Fruit fly (Drosophila melanogaster) whole organism, larva: ENCODE data around the gene CG16965.

Experiments used
- noc ChIP-seq: fragments of 200-800 bp; sonication (Bioruptor generic); optimal IDR thresholded peaks from 3 replicates; lab custom pipeline; 2019; ENCODE audit warnings: missing biosample characterization, mild to moderate bottlenecking, missing genetic modification characterization, moderate library complexity

The CG16965 gene

DNA sequence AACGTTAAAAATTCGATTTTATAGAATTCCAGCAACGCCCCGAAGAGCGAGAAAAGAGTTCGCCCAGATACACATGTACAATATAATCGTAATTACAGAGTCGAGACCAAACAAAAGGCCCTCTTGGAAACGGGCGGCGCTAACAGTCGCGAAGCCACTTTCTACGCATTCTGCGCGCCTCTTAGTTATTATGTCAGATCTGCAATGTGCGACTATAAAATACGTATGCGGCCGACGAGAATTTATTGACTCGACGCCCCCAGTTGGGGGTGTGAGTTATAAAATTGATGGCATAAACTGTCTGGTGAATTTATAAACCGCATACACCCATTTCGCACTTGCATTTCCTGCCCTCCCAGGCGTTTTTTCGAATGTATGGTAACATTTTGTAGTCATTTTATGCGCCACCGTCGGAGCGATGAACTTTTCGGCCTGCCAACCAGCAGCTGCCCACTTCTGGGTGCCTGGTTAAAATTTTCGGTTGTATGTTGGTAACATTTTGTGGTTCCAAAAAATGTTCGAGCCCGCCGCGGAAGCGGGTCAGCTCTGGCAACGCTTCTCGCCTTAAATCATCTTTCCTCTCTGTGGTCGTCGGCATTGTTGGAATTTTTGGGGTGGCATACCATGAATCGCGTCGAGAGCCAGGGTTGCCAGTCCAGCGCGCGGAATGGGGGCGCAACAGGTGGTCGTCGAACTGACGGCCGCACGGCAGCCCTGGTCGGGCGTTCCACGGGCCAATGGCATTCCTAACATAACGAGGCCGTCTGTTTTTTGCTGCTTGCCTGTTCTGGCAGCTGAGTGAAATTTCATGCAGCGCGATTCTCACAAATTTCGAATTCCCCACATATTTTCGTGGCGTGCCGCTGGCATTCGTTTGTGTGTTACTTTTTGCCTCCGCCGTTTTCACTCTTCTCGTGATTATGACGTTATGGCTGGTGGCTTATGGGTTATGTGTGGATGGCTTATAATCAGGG lies 30.6 kb downstream of the CG16965 start:
- TF ChIP-seq noc (tag; lab: Kevin White, UChicago), result peak; percentile 95

- no peak for TF ChIP-seq noc (tag; lab: Kevin White, UChicago)
These were observed 31.9 kb downstream of the CG16965 start for dm6 chr2L:12013243-12013642.

DNA sequence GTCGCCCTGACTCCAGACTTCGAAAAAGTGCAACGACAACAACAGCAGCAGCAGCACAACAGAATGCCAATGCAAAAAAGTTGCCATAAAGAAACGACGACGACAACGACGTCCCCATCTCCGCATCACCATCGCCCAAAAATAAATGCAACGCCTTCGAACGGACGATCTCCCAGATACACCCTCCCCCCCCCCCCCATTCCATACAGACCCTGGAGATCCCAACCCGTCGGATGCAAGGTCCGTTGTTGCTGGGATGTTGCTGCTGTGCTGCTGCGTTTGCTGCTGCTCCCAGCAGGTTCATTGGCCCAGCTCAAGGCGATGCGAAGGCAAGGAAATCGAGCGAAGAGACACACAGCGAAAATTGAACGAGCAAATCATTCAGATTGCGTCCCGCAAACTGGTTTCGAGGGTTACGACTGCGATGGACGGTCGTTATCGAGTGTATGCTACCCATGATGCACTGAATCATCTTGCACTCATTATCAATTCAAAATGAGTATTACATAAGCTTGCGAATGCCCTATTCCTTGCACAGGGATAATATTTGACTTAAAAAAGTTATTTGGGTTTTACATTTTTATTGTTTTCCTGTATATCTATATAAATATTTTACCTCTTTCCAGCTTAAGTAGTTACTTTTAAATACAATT lies 32.5 kb downstream of the CG16965 start:
- TF ChIP-seq noc (tag; lab: Kevin White, UChicago), result no peak

DNA sequence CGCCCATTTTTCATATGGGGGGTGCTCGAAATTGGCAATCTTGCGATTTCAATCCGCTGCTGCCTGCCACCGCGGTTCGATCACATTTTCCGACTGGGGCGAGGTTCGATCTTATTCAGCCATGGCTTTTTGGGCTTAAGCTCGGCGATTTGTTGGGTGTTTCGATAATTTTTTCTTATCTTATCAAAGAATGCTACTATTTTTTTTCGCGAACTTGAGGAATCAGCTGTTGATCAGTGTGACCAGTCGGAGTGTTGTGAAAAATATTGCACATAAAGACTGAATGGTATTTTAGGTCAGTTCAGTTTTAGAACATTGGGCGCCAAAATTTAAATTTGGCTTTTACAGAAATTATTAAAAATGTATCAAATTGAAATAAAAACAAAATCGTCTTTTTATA lies 39.3 kb downstream of the CG16965 start, which contains the start of gene Wdr81:
TSS of gene Wdr81 (minus strand) at position 226 of the 400 bp plus-strand sequence.
- TF ChIP-seq noc (tag; lab: Kevin White, UChicago), result no peak

DNA sequence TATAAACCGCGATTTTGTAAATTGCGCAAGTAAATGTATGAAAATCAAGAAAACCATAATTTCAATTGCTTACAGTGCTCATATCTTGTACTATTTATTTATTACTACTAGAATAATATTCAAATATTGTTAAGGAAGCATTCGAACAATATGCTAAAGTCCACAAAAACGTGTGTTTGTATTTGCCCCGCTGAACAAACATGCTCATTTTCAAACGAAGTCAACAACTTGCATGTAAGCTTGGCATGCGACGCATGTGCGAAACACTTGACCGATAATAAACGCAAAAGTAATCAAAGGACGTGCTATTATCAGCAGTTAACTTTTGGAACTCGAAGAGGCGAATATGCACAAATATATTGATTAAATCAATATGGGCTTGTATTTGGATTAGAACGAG lies 39.8 kb downstream of the CG16965 start:
- TF ChIP-seq noc (tag; lab: Kevin White, UChicago), result no peak

dm6 chr2L:12024104-12024503 lies 42.7 kb downstream of the CG16965 start:
- no peak for TF ChIP-seq noc (tag; lab: Kevin White, UChicago)

dm6 chr2L:12025505-12025904 lies 44.1 kb downstream of the CG16965 start:
- TF ChIP-seq noc (tag; lab: Kevin White, UChicago), result no peak

- peak; percentile 51 for TF ChIP-seq noc (tag; lab: Kevin White, UChicago)
These were observed 45.4 kb downstream of the CG16965 start for dm6 chr2L:12026458-12027431.

dm6 chr2L:12027435-12027834 lies 46.0 kb downstream of the CG16965 start, which contains the start of gene dmGlut:
TSS of gene dmGlut (plus strand) at chr2L:12027438.
- no peak for TF ChIP-seq noc (tag; lab: Kevin White, UChicago)

DNA sequence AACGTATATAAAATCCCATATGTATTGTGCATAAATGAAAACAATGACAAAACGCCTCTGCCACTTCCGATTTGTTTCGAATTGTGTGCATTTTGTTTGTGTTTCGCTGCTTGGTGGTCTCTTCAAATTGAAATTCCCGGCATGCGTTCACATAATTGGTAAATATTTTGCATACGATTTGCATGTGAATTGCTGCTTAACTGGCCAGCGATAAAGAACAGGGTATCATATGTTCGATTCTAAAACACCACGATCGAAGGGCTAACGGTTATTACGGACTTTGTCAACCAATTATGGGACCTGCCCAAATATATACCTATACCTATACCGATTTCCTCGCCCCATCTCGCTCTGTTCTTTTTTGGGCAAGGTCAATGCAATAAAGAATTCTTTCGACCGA lies 46.7 kb downstream of the CG16965 start:
- no peak for TF ChIP-seq noc (tag; lab: Kevin White, UChicago)

DNA sequence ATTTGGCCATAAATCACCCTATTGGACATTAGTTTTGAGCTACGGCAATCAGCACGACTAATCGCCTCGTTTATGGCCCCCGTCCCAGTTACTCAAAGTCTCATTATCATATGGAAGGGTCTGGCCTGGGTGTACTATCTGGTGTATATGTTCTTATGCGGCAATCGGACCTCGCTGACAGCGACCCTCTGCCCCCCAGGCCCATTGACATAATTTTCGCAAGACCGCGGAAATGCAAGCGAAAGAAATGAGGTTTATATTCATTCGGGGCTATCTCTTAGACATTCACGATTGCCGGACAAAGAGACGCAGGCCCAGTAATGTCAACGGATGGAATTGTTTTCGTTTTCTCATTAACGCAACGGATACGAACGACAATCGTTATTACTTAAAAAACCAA lies 47.4 kb downstream of the CG16965 start:
- no peak for TF ChIP-seq noc (tag; lab: Kevin White, UChicago)

DNA sequence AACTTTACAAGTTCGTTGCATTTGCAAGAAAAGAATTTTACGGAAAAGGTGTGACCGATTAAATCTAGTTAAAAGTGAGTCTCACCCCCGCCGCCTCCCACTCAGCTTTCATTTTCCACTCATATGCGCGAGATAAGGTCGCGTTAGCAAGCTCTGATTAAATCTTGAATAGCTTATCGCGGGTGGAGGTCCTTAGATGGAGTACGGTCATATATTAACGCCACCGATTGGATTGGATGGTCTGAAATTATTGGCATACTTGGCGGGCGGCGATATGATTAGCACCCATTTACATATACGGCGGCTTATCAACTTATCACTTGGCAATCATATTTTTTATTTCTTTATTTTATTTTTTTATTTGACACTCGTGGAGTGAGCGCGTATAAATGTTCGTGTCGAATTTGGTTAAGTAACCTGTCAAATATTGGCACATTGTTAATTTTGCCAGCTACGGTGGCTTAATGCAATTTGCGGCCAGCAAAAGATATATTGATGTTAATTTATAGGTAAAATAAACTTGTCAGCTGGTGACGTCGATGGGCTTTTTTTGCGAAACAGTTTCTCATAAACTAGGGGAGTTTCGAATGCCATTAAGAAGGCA lies 48.3 kb downstream of the CG16965 start:
- peak; percentile 89 for TF ChIP-seq noc (tag; lab: Kevin White, UChicago)

DNA sequence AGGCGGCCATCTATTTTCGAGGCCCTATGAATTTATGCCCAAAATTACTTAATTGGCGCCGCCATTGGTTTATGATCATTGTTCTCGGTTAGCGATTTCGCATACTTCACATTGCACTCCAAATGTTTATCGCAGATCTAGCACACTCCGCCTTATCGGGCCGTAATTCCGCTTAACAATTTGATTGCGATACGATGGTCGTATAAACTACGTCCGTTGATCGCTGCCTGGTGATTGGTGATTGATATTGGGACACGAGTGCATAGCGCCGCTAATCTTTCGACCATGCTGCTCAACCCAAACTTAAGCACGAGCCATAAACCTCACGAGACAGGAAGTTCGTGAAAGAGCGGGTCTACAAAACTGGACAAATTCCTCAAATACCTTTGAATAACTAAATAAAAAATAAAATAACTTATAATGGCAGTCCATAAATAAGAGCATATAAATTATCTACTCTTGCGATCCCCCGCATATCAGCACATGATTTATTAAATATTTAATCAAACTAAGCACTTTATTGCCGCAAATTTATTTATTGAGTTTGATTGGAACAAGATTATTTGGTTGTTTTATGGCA lies 49.3 kb downstream of the CG16965 start:
- TF ChIP-seq noc (tag; lab: Kevin White, UChicago), result peak; percentile 79

DNA sequence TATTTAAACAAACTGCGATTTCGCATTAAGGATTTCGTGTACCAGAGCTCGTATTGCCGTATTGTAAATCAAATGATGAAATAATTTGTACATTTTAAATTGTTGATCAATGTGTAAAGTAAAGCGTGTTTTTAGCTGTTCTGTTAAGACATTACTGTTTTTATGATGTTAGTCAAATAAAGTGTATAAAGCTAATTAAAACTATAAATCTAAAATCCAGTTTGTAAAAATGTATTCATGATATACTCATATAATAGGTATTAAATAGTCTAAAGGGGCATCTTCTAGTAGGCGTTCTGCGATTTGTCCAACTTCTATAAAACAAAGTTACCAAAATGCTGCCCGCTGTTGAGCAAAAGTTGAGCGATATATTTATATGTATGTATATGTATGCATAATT lies 52.5 kb downstream of the CG16965 start, which contains the start of gene CG18788:
TSS of gene CG18788 (plus strand) at position 301 of the 400 bp plus-strand sequence.
- TF ChIP-seq noc (tag; lab: Kevin White, UChicago), result no peak
